Worm (Caenorhabditis elegans) whole organism, L2 larva: Measurements from ENCODE around the gene lsm-4.
A peak's percentile ranks its signal among the peaks of the same experiment; 100 is the strongest.

Source experiments
- F13H6.1 ChIP-seq: sonication (generic microtip); optimal IDR thresholded peaks from 2 replicates; lab custom pipeline; 2016; ENCODE audit warnings: missing genetic modification characterization, missing compliant biosample characterization
- R02D3.7 ChIP-seq: fragments of 150-350 bp; optimal IDR thresholded peaks from 2 replicates; lab custom pipeline; 2014; ENCODE audit warnings: missing biosample characterization, missing genetic modification characterization
- Y55F3AM.14 ChIP-seq: fragments of 200-800 bp; sonication (Bioruptor generic); optimal IDR thresholded peaks from 2 replicates; lab custom pipeline; 2018; ENCODE audit warnings: mild to moderate bottlenecking, missing genetic modification characterization, missing compliant biosample characterization
- alr-1 ChIP-seq: fragments of 150-350 bp; optimal IDR thresholded peaks from 2 replicates; lab custom pipeline; 2014; ENCODE audit warnings: missing biosample characterization, missing genetic modification characterization
- ama-1 ChIP-seq: fragments of 150-350 bp; optimal IDR thresholded peaks from 2 replicates; lab custom pipeline; 2018; ENCODE audit warnings: inconsistent platforms
- ceh-16 ChIP-seq: fragments of 150-350 bp; optimal IDR thresholded peaks from 2 replicates; lab custom pipeline; 2014; ENCODE audit warnings: missing biosample characterization, missing genetic modification characterization
- dmd-4 ChIP-seq: sonication (generic microtip); optimal IDR thresholded peaks from 2 replicates; lab custom pipeline; 2017; ENCODE audit warnings: missing biosample characterization, missing genetic modification characterization
- egl-27 ChIP-seq: sonication (generic microtip); optimal IDR thresholded peaks from 3 replicates; lab custom pipeline; 2017; ENCODE audit warnings: missing biosample characterization, missing genetic modification reagents, missing genetic modification characterization
- elt-1 ChIP-seq: fragments of 150-350 bp; optimal IDR thresholded peaks from 2 replicates; lab custom pipeline; 2014; ENCODE audit warnings: missing biosample characterization, missing genetic modification characterization
- fos-1 ChIP-seq: fragments of 150-350 bp; optimal IDR thresholded peaks from 2 replicates; lab custom pipeline; 2014; ENCODE audit warnings: missing biosample characterization, missing genetic modification characterization
- gmeb-1 ChIP-seq: fragments of 150-350 bp; optimal IDR thresholded peaks from 2 replicates; lab custom pipeline; 2014; ENCODE audit warnings: missing biosample characterization, missing genetic modification characterization
- lin-11 ChIP-seq: fragments of 150-350 bp; sonication (generic microtip); optimal IDR thresholded peaks from 2 replicates; lab custom pipeline; 2014; ENCODE audit warnings: missing biosample characterization, missing genetic modification characterization, inconsistent platforms, mixed read lengths
- lin-39 ChIP-seq: fragments of 150-350 bp; optimal IDR thresholded peaks from 2 replicates; lab custom pipeline; 2014; ENCODE audit warnings: missing biosample characterization, missing genetic modification reagents, missing genetic modification characterization
- mab-5 ChIP-seq: fragments of 150-350 bp; optimal IDR thresholded peaks from 2 replicates; lab custom pipeline; 2014; ENCODE audit warnings: missing biosample characterization, missing genetic modification characterization
- mbf-1 ChIP-seq: sonication (generic microtip); optimal IDR thresholded peaks from 2 replicates; lab custom pipeline; 2017; ENCODE audit warnings: missing biosample characterization, missing genetic modification characterization
- nhr-11 ChIP-seq: fragments of 150-350 bp; optimal IDR thresholded peaks from 2 replicates; lab custom pipeline; 2014; ENCODE audit warnings: missing biosample characterization, missing genetic modification characterization
- nhr-12 ChIP-seq: fragments of 150-350 bp; optimal IDR thresholded peaks from 2 replicates; lab custom pipeline; 2014; ENCODE audit warnings: missing biosample characterization, missing genetic modification characterization
- nhr-129 ChIP-seq: fragments of 150-350 bp; optimal IDR thresholded peaks from 2 replicates; lab custom pipeline; 2014; ENCODE audit warnings: missing biosample characterization, missing genetic modification characterization
- nhr-21 ChIP-seq: fragments of 150-350 bp; optimal IDR thresholded peaks from 2 replicates; lab custom pipeline; 2014; ENCODE audit warnings: missing biosample characterization, missing genetic modification characterization
- nhr-237 ChIP-seq: fragments of 150-350 bp; optimal IDR thresholded peaks from 2 replicates; lab custom pipeline; 2014; ENCODE audit warnings: missing biosample characterization, missing genetic modification characterization
- nhr-6 ChIP-seq: fragments of 150-350 bp; optimal IDR thresholded peaks from 2 replicates; lab custom pipeline; 2014; ENCODE audit warnings: missing biosample characterization, missing genetic modification characterization
- sem-4 ChIP-seq: fragments of 150-350 bp; optimal IDR thresholded peaks from 2 replicates; lab custom pipeline; 2014; ENCODE audit warnings: missing biosample characterization, missing genetic modification reagents, missing genetic modification characterization
- skn-1 ChIP-seq: sonication (generic microtip); optimal IDR thresholded peaks from 2 replicates; lab custom pipeline; 2017; ENCODE audit warnings: missing biosample characterization, missing genetic modification characterization
- sma-3 ChIP-seq: sonication (generic microtip); optimal IDR thresholded peaks from 2 replicates; lab custom pipeline; 2016; ENCODE audit warnings: missing genetic modification reagents, missing genetic modification characterization, missing compliant biosample characterization
- sma-9 ChIP-seq, 2 experiments: fragments of 150-350 bp in 1 of 2; sonication (generic microtip) in 1 of 2; optimal IDR thresholded peaks; 2 replicates each; lab custom pipeline; 2014 to 2016; ENCODE audit warnings: missing genetic modification characterization in 2 of 2, mild to moderate bottlenecking in 1 of 2, missing biosample characterization in 1 of 2, missing compliant biosample characterization in 1 of 2, missing genetic modification reagents in 1 of 2, moderate library complexity in 1 of 2
- snpc-4 ChIP-seq: fragments of 150-350 bp; optimal IDR thresholded peaks from 2 replicates; lab custom pipeline; 2014; ENCODE audit warnings: missing biosample characterization, missing genetic modification characterization
- unc-39 ChIP-seq: fragments of 150-350 bp; optimal IDR thresholded peaks from 2 replicates; lab custom pipeline; 2014; ENCODE audit warnings: missing biosample characterization, missing genetic modification characterization
- unc-55 ChIP-seq: fragments of 150-350 bp; sonication (generic microtip); optimal IDR thresholded peaks from 3 replicates; lab custom pipeline; 2014; ENCODE audit warnings: missing biosample characterization, missing genetic modification reagents, missing genetic modification characterization
- unc-62 ChIP-seq: fragments of 150-350 bp; optimal IDR thresholded peaks from 2 replicates; lab custom pipeline; 2014; ENCODE audit warnings: missing biosample characterization, missing genetic modification reagents, missing genetic modification characterization
- zag-1 ChIP-seq: fragments of 150-350 bp; optimal IDR thresholded peaks from 2 replicates; lab custom pipeline; 2014; ENCODE audit warnings: missing biosample characterization, missing genetic modification characterization
- ztf-11 ChIP-seq: sonication (generic microtip); optimal IDR thresholded peaks from 2 replicates; lab custom pipeline; 2017; ENCODE audit warnings: missing biosample characterization, missing genetic modification characterization
- ztf-4 ChIP-seq: fragments of 150-350 bp; optimal IDR thresholded peaks from 2 replicates; lab custom pipeline; 2014; ENCODE audit warnings: missing biosample characterization, missing genetic modification characterization

The lsm-4 gene

DNA sequence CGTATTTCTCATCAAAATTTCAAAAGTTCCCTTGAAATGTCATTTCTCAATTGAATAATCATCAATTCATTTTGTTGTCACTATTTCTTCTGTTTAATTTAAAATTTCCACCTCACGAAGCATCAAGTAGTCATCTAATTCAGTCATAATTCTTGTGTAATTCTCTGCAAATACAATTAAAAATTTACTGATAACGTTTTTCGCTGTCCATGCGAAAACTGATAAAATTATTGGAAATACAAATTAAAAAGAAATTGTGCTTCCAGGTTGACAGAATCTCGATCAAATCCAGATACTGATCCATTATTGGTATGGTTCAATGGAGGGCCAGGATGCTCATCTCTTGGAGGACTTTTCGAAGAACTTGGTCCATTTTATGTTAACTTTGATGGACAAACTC lies 19.7 kb downstream of the lsm-4 start:
- TF ChIP-seq fos-1 (peak; percentile 73), R02D3.7 (tag; lab: Kevin White, UChicago) (no peak)

ce11 chrII:7232517-7232916 lies 20.4 kb downstream of the lsm-4 start, which contains the start of gene ctsa-3.1:
Gene ctsa-3.1, plus strand, starts transcription at chrII:7232853.
- no peak for TF ChIP-seq snpc-4
- no peak for TF ChIP-seq nhr-21
- TF ChIP-seq mab-5 (tag; lab: Kevin White, UChicago) = no peak
- TF ChIP-seq egl-27 (tag; lab: Kevin White, UChicago) = no peak
- no peak for TF ChIP-seq ztf-11 (tag; lab: Kevin White, UChicago)
- peak; percentile 77 for TF ChIP-seq fos-1
- TF ChIP-seq alr-1 = no peak
- no peak for TF ChIP-seq sma-3 (GFP tag; lab: Kevin White, UChicago)

DNA sequence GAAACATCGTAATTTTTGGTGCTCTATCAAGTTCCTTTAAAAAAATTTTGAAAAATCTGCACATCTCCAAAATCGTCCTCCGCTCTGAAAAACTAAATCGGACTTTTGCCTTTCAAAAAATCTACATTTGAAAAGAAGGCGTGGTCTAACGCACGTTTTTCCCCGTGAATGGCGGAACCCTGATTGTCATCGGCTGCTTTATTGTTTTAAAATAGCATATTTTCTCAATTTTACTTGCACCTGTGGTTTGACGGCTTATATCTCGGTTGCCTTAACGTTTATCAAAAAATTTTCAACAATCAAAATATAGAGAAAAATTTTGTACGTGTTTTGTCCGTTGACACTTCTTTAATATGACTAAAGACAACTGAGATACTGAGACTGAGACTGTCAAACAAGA lies 21.0 kb downstream of the lsm-4 start:
- TF ChIP-seq mab-5 (tag; lab: Kevin White, UChicago) (no peak), snpc-4 (peak; percentile 86), unc-39 (no peak)

- TF ChIP-seq ztf-4 (tag; lab: Kevin White, UChicago) (no peak), egl-27 (tag; lab: Kevin White, UChicago) (no peak), fos-1 (no peak), mbf-1 (no peak), nhr-12 (no peak), nhr-11 (tag; lab: Kevin White, UChicago) (no peak), lin-11 (no peak), zag-1 (tag; lab: Kevin White, UChicago) (no peak), nhr-129 (tag; lab: Kevin White, UChicago) (no peak), ama-1 (lab: Kevin White, UChicago) (no peak), dmd-4 (tag; lab: Kevin White, UChicago) (no peak), lin-39 (no peak), sma-9 (GFP tag; optimal IDR thresholded peaks at IDR 0.05; lab: Kevin White, UChicago) (no peak), sma-9 (tag; optimal IDR thresholded peaks at IDR 0.05; lab: Kevin White, UChicago) (no peak), ceh-16 (tag; lab: Kevin White, UChicago) (no peak), gmeb-1 (tag; lab: Kevin White, UChicago) (no peak), unc-62 (no peak)
These were observed 22.3 kb downstream of the lsm-4 start for ce11 chrII:7230684-7231083.

- TF ChIP-seq ama-1 (lab: Kevin White, UChicago) (peak; percentile 61), R02D3.7 (tag; lab: Kevin White, UChicago) (no peak), nhr-129 (tag; lab: Kevin White, UChicago) (peak; percentile 24), F13H6.1 (tag; lab: Kevin White, UChicago) (peak; percentile 1)
- TF ChIP-seq, all 48 proteins: peak for 3
These were observed 24.2 kb downstream of the lsm-4 start, which contains the start of gene F32A5.4 for ce11 chrII:7228646-7229200. Gene F32A5.4, plus strand, starts transcription at chrII:7229150.

- TF ChIP-seq elt-1 (tag; lab: Kevin White, UChicago) = no peak
- no peak for TF ChIP-seq F13H6.1 (tag; lab: Kevin White, UChicago)
- no peak for TF ChIP-seq unc-62
- no peak for TF ChIP-seq sem-4 (tag; lab: Kevin White, UChicago)
- TF ChIP-seq skn-1 (tag; lab: Kevin White, UChicago) = no peak
- TF ChIP-seq zag-1 (tag; lab: Kevin White, UChicago) = no peak
- no peak for TF ChIP-seq ceh-16 (tag; lab: Kevin White, UChicago)
- no peak for TF ChIP-seq unc-55 (GFP tag; lab: Kevin White, UChicago)
- TF ChIP-seq egl-27 (tag; lab: Kevin White, UChicago) = no peak
- no peak for TF ChIP-seq lin-39
These were observed 27.0 kb downstream of the lsm-4 start, which contains the start of gene clh-3 for ce11 chrII:7225864-7226522. Gene clh-3, minus strand, starts transcription at chrII:7225914.

- no peak for TF ChIP-seq mab-5 (tag; lab: Kevin White, UChicago)
- no peak for TF ChIP-seq ceh-16 (tag; lab: Kevin White, UChicago)
- TF ChIP-seq skn-1 (tag; lab: Kevin White, UChicago) = no peak
- TF ChIP-seq nhr-6 (tag; lab: Kevin White, UChicago) = no peak
- TF ChIP-seq unc-55 (GFP tag; lab: Kevin White, UChicago) = no peak
- TF ChIP-seq dmd-4 (tag; lab: Kevin White, UChicago) = no peak
- TF ChIP-seq Y55F3AM.14 (GFP tag; lab: Kevin White, UChicago) = no peak
- TF ChIP-seq sem-4 (tag; lab: Kevin White, UChicago) = no peak
- no peak for TF ChIP-seq alr-1
- no peak for TF ChIP-seq zag-1 (tag; lab: Kevin White, UChicago)
- no peak for TF ChIP-seq gmeb-1 (tag; lab: Kevin White, UChicago)
- no peak for TF ChIP-seq nhr-237
- TF ChIP-seq nhr-11 (tag; lab: Kevin White, UChicago) = no peak
These were observed 28.9 kb downstream of the lsm-4 start for ce11 chrII:7224074-7224473.
